Worm (Caenorhabditis elegans) whole organism, early embryonic: Measurements from ENCODE around the gene C05C10.2.

ENCODE experiments used
- B0310.2 ChIP-seq: sonication (generic microtip); optimal IDR thresholded peaks from 2 replicates; lab custom pipeline; 2016; ENCODE audit warnings: mild to moderate bottlenecking, missing genetic modification characterization, missing compliant biosample characterization
- F13C5.2 ChIP-seq: sonication (generic microtip); optimal IDR thresholded peaks from 2 replicates; lab custom pipeline; 2017; ENCODE audit warnings: mild to moderate bottlenecking, missing genetic modification characterization, inconsistent platforms, missing compliant biosample characterization
- ama-1 ChIP-seq: fragments of 150-350 bp; optimal IDR thresholded peaks from 2 replicates; lab custom pipeline; 2014
- ceh-13 ChIP-seq: fragments of 200-800 bp; sonication (Bioruptor generic); optimal IDR thresholded peaks from 2 replicates; lab custom pipeline; 2018; ENCODE audit warnings: mild to moderate bottlenecking, missing genetic modification characterization, missing compliant biosample characterization
- flt-1 ChIP-seq: fragments of 200-800 bp; sonication (Bioruptor generic); IDR thresholded peaks from 2 replicates; pipeline ENCODE4 v1.3.6; 2022; ENCODE audit warnings: missing genetic modification characterization, missing compliant biosample characterization
- hmbx-1 ChIP-seq: sonication (generic microtip); optimal IDR thresholded peaks from 2 replicates; lab custom pipeline; 2016; ENCODE audit warnings: mild to moderate bottlenecking, missing genetic modification characterization, missing compliant biosample characterization
- hmg-4 ChIP-seq: fragments of 200-800 bp; sonication (Bioruptor generic); optimal IDR thresholded peaks from 2 replicates; lab custom pipeline; 2018; ENCODE audit warnings: mild to moderate bottlenecking, missing genetic modification characterization, missing compliant biosample characterization
- pes-1 ChIP-seq: fragments of 200-800 bp; sonication (Bioruptor generic); IDR thresholded peaks from 2 replicates; pipeline ENCODE4 v1.3.6; 2022; ENCODE audit warnings: missing genetic modification reagents, missing genetic modification characterization, missing compliant biosample characterization
- tbx-11 ChIP-seq: fragments of 200-800 bp; sonication (Bioruptor generic); IDR thresholded peaks from 2 replicates; pipeline ENCODE4 v1.3.6; 2022; ENCODE audit warnings: missing genetic modification characterization, missing compliant biosample characterization
- tra-4 ChIP-seq: sonication (generic microtip); optimal IDR thresholded peaks from 2 replicates; lab custom pipeline; 2017; ENCODE audit warnings: missing genetic modification characterization, missing compliant biosample characterization

DNA sequence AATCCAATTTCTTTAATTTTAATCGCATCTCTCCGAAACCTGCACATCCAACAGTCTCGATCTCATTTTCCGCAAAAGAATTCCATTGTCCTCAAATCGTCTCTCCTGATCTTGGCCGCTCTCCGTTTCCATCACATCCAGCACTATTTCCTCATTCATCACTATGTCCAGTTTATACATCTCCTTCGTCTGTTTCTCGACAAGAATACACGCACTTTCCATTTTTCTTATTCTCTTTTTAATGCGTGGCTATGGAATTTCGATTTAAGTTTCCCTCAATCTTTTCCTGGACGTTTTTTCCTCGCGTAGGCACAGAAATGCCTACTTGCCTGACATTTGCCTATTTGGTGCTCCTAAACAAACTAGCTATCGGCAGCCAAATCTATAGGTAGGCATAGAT, 42.2 kb upstream of the C05C10.2 start:
- TF ChIP-seq pes-1 (GFP tag; lab: Robert Waterston, UW) = no peak
- TF ChIP-seq hmbx-1 (tag; lab: Kevin White, UChicago) = no peak
- TF ChIP-seq ceh-13 (GFP tag; lab: Kevin White, UChicago) = no peak
- TF ChIP-seq flt-1 (GFP tag; lab: Robert Waterston, UW) = no peak
- no peak for TF ChIP-seq ama-1 (lab: Kevin White, UChicago)
- no peak for TF ChIP-seq F13C5.2 (tag; lab: Kevin White, UChicago)
- no peak for TF ChIP-seq B0310.2
- TF ChIP-seq tra-4 (tag; lab: Kevin White, UChicago) = no peak
- no peak for TF ChIP-seq tbx-11
- TF ChIP-seq hmg-4 (GFP tag; lab: Kevin White, UChicago) = no peak
